Fruit fly (Drosophila melanogaster): ENCODE measurements around the gene spdi.

Gene spdi

dm6 chrX:625157-625627 is 5.2 kb upstream of the spdi start, which contains the start of the genes CG13364 and Hinfp:
TSS of gene CG13364 (minus strand) at chrX:625203.
TSS of gene Hinfp (plus strand) at chrX:625542.
- TF ChIP-seq CG14655 (GFP tag; optimal IDR thresholded peaks at IDR 0.05) (no peak), CG12605 (GFP tag; IDR thresholded peaks at IDR 0.05) (no peak), CG9948 (tag; optimal IDR thresholded peaks at IDR 0.05) (no peak), CG4496 (GFP tag; IDR thresholded peaks at IDR 0.05) (no peak), CG10348 (GFP tag; IDR thresholded peaks at IDR 0.05) (no peak), CG15710 (tag; optimal IDR thresholded peaks at IDR 0.05) (no peak), Ets98B (GFP tag; IDR thresholded peaks at IDR 0.05) (no peak), CG34367 (tag; optimal IDR thresholded peaks at IDR 0.05) (no peak), D1 (tag; optimal IDR thresholded peaks at IDR 0.05) (no peak), Pif1B (GFP tag; optimal IDR thresholded peaks at IDR 0.05) (no peak), gl (tag; optimal IDR thresholded peaks at IDR 0.05) (no peak), CG13204 (GFP tag; optimal IDR thresholded peaks at IDR 0.05) (no peak), CG32121 (GFP tag; IDR thresholded peaks at IDR 0.05) (no peak), Snoo (tag; optimal IDR thresholded peaks at IDR 0.05) (no peak), CG8159 (tag; optimal IDR thresholded peaks at IDR 0.05) (no peak), EcR (GFP tag; optimal IDR thresholded peaks at IDR 0.05) (no peak), Pif1A (GFP tag; optimal IDR thresholded peaks at IDR 0.05) (no peak)

dm6 chrX:623357-623756 is 3.4 kb upstream of the spdi start, which contains the start of gene CG13369:
TSS of gene CG13369 (plus strand) at chrX:623468.
- TF ChIP-seq fd96Ca (GFP tag; IDR thresholded peaks at IDR 0.05) (no peak), Pif1B (GFP tag; optimal IDR thresholded peaks at IDR 0.05) (no peak), CG13204 (GFP tag; optimal IDR thresholded peaks at IDR 0.05) (no peak), CG12605 (GFP tag; IDR thresholded peaks at IDR 0.05) (no peak), Ets98B (GFP tag; IDR thresholded peaks at IDR 0.05) (no peak), CG17806 (tag; optimal IDR thresholded peaks at IDR 0.05) (no peak), CG8159 (tag; optimal IDR thresholded peaks at IDR 0.05) (no peak), gl (tag; optimal IDR thresholded peaks at IDR 0.05) (no peak), CG32121 (GFP tag; IDR thresholded peaks at IDR 0.05) (no peak), CG15710 (tag; optimal IDR thresholded peaks at IDR 0.05) (no peak), EcR (GFP tag; optimal IDR thresholded peaks at IDR 0.05) (no peak)

DNA sequence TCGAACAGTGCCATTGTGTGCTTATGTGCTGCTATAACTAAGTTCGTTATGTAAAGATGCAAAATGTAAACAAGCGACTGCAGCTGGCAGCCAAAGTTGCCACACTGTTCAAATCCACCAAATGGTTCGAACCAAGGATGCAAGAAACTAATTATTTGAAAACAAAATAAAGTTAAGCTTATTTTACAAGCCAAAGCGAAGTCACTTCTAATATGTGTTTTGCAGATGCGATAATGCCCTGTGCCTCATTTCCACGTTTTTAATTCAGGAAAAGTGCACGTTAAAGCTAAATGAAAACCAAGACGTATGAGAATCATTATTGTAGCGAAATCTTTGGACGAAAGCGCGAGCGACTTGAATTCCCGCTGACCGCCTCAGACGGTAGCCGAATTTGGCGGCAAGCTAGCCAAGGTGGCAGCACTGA is 1.1 kb upstream of the spdi start, which contains the start of the genes CG13365 and Vsp37A:
TSS of gene CG13365 (minus strand) at position 84 of the 424 bp plus-strand sequence.
TSS of gene Vsp37A (plus strand) at position 399 of the 424 bp plus-strand sequence.
- TF ChIP-seq CG13204 (GFP tag; optimal IDR thresholded peaks at IDR 0.05) (no peak), Pif1A (GFP tag; optimal IDR thresholded peaks at IDR 0.05) (no peak), CG4496 (GFP tag; IDR thresholded peaks at IDR 0.05) (no peak), CG12605 (GFP tag; IDR thresholded peaks at IDR 0.05) (no peak), CG10348 (GFP tag; IDR thresholded peaks at IDR 0.05) (no peak), gl (tag; optimal IDR thresholded peaks at IDR 0.05) (no peak), fd96Ca (GFP tag; IDR thresholded peaks at IDR 0.05) (no peak), CG32121 (GFP tag; IDR thresholded peaks at IDR 0.05) (no peak), Ets98B (GFP tag; IDR thresholded peaks at IDR 0.05) (no peak), EcR (GFP tag; optimal IDR thresholded peaks at IDR 0.05) (no peak), CG8301 (tag; optimal IDR thresholded peaks at IDR 0.05) (peak; percentile 3), Snoo (tag; optimal IDR thresholded peaks at IDR 0.05) (no peak), CG15710 (tag; optimal IDR thresholded peaks at IDR 0.05) (peak; percentile 26), CG9948 (tag; optimal IDR thresholded peaks at IDR 0.05) (no peak), CG34367 (tag; optimal IDR thresholded peaks at IDR 0.05) (no peak), Pif1B (GFP tag; optimal IDR thresholded peaks at IDR 0.05) (no peak), CG8159 (tag; optimal IDR thresholded peaks at IDR 0.05) (peak; percentile 35), CG14655 (GFP tag; optimal IDR thresholded peaks at IDR 0.05) (no peak), rn (GFP tag; IDR thresholded peaks at IDR 0.05) (no peak), CG17806 (tag; optimal IDR thresholded peaks at IDR 0.05) (no peak)

DNA sequence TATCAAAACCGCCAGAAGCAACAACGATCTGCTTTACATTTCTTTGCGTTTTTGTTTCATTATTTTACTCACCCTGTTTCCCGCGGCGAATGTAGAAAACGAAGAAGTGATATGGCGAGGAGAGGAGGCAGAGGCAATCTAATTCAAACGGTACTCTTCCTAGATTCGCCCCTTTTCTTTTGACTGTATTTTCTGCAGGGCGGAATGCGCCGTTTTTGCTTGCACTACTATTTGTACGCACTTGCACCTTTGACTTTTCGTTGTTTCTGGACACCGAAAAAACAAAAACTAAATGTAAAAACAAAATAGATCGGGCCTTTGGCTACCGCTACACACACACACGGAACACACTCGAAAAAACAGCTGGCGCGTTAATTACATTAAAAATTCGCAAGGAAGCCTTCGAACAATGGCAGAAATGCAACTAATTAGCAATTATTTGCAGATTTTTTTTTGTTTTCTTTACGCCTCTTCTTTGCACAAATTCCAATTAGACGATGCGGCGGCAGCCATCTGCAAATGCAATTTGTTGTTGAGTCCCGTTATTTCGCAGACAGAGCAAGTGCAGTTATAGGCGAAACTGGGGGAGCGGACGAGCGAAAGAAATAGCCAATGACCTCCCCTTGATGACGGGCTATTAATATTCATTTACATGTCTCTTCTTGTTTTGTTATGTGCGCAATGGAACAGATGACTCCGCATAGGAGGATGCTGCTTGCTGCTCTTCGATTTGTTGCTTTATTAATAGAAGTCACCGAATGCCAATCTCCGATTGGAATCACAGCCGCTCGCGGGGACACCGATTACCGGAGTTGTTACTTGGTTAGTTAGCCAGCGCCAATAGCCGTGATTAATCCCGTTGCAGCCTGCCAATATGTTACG is 534 bp downstream of the spdi start:
- TF ChIP-seq EcR (GFP tag; optimal IDR thresholded peaks at IDR 0.05) (peak; percentile 91), fd96Ca (GFP tag; IDR thresholded peaks at IDR 0.05) (peak; percentile 29; the same call in 1 of the 3 replicates), Pif1B (GFP tag; optimal IDR thresholded peaks at IDR 0.05) (no peak), Ets98B (GFP tag; IDR thresholded peaks at IDR 0.05) (peak; percentile 22; the same call in 1 of the 2 replicates)

- TF ChIP-seq CG34367 (tag; optimal IDR thresholded peaks at IDR 0.05) = no peak
- TF ChIP-seq CG4496 (GFP tag; IDR thresholded peaks at IDR 0.05) = 0 out of 3 replicates have a peak, but pooled peaks have one; percentile 32
- TF ChIP-seq CG8301 (tag; optimal IDR thresholded peaks at IDR 0.05) = peak; percentile 1
These were observed 1.4 kb downstream of the spdi start for dm6 chrX:618583-618982.

DNA sequence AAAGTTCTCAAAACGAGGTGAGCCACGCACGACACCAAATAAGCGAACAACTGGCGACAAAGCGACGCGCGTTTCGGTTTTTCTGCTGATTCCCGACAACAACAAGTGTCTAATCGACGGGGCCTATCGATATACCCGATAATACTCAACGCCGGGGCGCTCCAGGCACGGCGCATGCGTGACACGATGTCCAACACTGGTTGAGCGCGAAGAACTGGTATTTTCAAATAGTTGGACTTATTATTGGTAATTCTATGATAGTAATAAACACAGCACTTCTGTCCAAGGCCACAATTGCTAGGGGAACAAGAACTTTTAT is 2.6 kb downstream of the spdi start:
- TF ChIP-seq CG10348 (GFP tag; IDR thresholded peaks at IDR 0.05) = no peak

Measured in whole organism, pupa.